Fruit fly (Drosophila melanogaster): Measurements from ENCODE around the gene CG2931.

DNA sequence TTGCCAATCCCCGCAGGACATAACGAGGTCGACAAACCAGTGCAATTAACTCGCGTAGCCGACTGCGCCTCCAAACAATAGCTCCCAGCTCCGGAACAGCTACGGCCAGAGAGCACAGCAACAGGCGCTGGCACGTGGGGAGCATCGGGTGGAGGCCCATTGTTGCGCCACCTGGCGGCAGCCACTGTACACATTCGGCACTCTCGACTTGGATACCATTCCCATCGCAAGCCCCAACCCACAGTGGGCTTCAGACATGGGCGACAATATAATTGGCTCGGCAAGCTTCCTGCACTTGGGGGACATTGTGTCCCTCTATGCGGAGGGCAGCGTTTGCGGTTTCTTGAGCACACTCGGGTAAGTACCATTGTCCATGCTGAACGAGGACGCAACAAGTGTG is 40.9 kb downstream of the CG2931 start:
- TF ChIP-seq EcR (GFP tag; optimal IDR thresholded peaks at IDR 0.05) (no peak), CG8159 (tag; optimal IDR thresholded peaks at IDR 0.05) (no peak), CG8301 (tag; optimal IDR thresholded peaks at IDR 0.05) (no peak), Pif1A (GFP tag; optimal IDR thresholded peaks at IDR 0.05) (no peak), fd96Ca (GFP tag; IDR thresholded peaks at IDR 0.05) (no peak), D1 (tag; optimal IDR thresholded peaks at IDR 0.05) (no peak), Ets98B (GFP tag; IDR thresholded peaks at IDR 0.05) (no peak), rn (GFP tag; IDR thresholded peaks at IDR 0.05) (no peak), CG9948 (tag; optimal IDR thresholded peaks at IDR 0.05) (no peak)
